Fruit fly (Drosophila melanogaster): ENCODE data around the gene Qsox3.

Gene Qsox3

dm6 chr3R:21937075-21937950 is 25.7 kb downstream of the Qsox3 start (continued):
- peak; percentile 49 for TF ChIP-seq CG2678 (tag; optimal IDR thresholded peaks at IDR 0.05)
- TF ChIP-seq Six4 (GFP tag; optimal IDR thresholded peaks at IDR 0.05), result peak; percentile 17
- TF ChIP-seq Hand (GFP tag; optimal IDR thresholded peaks at IDR 0.05), result no peak
- TF ChIP-seq slbo (GFP tag; IDR thresholded peaks at IDR 0.05), result peak; percentile 48
- no peak for TF ChIP-seq pros (GFP tag; optimal IDR thresholded peaks at IDR 0.05)
- no peak for TF ChIP-seq CG7271 (tag; optimal IDR thresholded peaks at IDR 0.05)
- TF ChIP-seq chif (GFP tag; optimal IDR thresholded peaks at IDR 0.05), result peak in 1 of 2 experiments; percentile 41
- TF ChIP-seq sim (GFP tag; IDR thresholded peaks at IDR 0.05), result 0 out of 2 replicates have a peak, but pooled peaks have one; percentile 11
- TF ChIP-seq Ssrp (tag; optimal IDR thresholded peaks at IDR 0.05), result peak; percentile 15
- peak; percentile 14; the same call in 1 of the 2 replicates for TF ChIP-seq CG9215 (GFP tag; IDR thresholded peaks at IDR 0.05)
- peak; percentile 20 for TF ChIP-seq CG9727 (GFP tag; optimal IDR thresholded peaks at IDR 0.05)
- no peak for TF ChIP-seq exex (tag; optimal IDR thresholded peaks at IDR 0.05)
- 0 out of 2 replicates have a peak, but pooled peaks have one; percentile 20 for TF ChIP-seq CG11247 (GFP tag; IDR thresholded peaks at IDR 0.05)
- no peak for TF ChIP-seq CG12744 (GFP tag; optimal IDR thresholded peaks at IDR 0.05)
- TF ChIP-seq CG12391 (tag; optimal IDR thresholded peaks at IDR 0.05), result no peak
- no peak for TF ChIP-seq pan (optimal IDR thresholded peaks at IDR 0.05)
- peak in 1 of 2 experiments; percentile 44 for TF ChIP-seq pan (GFP tag; optimal IDR thresholded peaks at IDR 0.05 in 1 of 2, IDR thresholded peaks at IDR 0.05 in 1 of 2)
- no peak for TF ChIP-seq bigmax (GFP tag; optimal IDR thresholded peaks at IDR 0.05)
- TF ChIP-seq dysf (GFP tag; IDR thresholded peaks at IDR 0.05), result peak; percentile 69
- peak; percentile 45 for TF ChIP-seq CG7839 (tag; optimal IDR thresholded peaks at IDR 0.05)
- peak; percentile 6 for TF ChIP-seq grau (tag; optimal IDR thresholded peaks at IDR 0.05)
- TF ChIP-seq Meics (GFP tag; optimal IDR thresholded peaks at IDR 0.05), result peak; percentile 16
- TF ChIP-seq Oli (tag; optimal IDR thresholded peaks at IDR 0.05), result peak; percentile 23
- TF ChIP-seq CG2889 (GFP tag; IDR thresholded peaks at IDR 0.05), result peak; percentile 16; the same call in 1 of the 3 replicates
- no peak for TF ChIP-seq CG12299 (tag; optimal IDR thresholded peaks at IDR 0.05)
- TF ChIP-seq CG6689 (GFP tag; IDR thresholded peaks at IDR 0.05), result peak; percentile 53; the same call in 1 of the 2 replicates
- peak; percentile 19 for TF ChIP-seq CG17359 (tag; optimal IDR thresholded peaks at IDR 0.05)
- TF ChIP-seq Blimp-1 (GFP tag; optimal IDR thresholded peaks at IDR 0.05), result peak; percentile 68
- no peak for TF ChIP-seq Dll (GFP tag; IDR thresholded peaks at IDR 0.05; ENCODE audit: partially characterized antibody)
- peak; percentile 11 for TF ChIP-seq tin (GFP tag; optimal IDR thresholded peaks at IDR 0.05)
- 0 out of 2 replicates have a peak, but pooled peaks have one; percentile 19 for TF ChIP-seq HLH3B (GFP tag; IDR thresholded peaks at IDR 0.05)
- peak; percentile 31 for TF ChIP-seq NfI (GFP tag; optimal IDR thresholded peaks at IDR 0.05)
- peak; percentile 41 for TF ChIP-seq dmrt99B (tag; optimal IDR thresholded peaks at IDR 0.05)
- peak; percentile 2 for TF ChIP-seq bab2 (GFP tag; optimal IDR thresholded peaks at IDR 0.05)
- peak; percentile 51 for TF ChIP-seq Sox102F (GFP tag; optimal IDR thresholded peaks at IDR 0.05)
- 0 out of 2 replicates have a peak, but pooled peaks have one; percentile 11 for TF ChIP-seq wor (GFP tag; IDR thresholded peaks at IDR 0.05)
- peak; percentile 56 for TF ChIP-seq CG2712 (tag; optimal IDR thresholded peaks at IDR 0.05)
- no peak for TF ChIP-seq dati (GFP tag; IDR thresholded peaks at IDR 0.05)

- TF ChIP-seq CG4282 (GFP tag; optimal IDR thresholded peaks at IDR 0.05), result no peak
- TF ChIP-seq tll (GFP tag; optimal IDR thresholded peaks at IDR 0.05), result no peak
- TF ChIP-seq chinmo (GFP tag; IDR thresholded peaks at IDR 0.05; ENCODE audit: partially characterized antibody), result no peak
- no peak for TF ChIP-seq CG5180 (GFP tag; optimal IDR thresholded peaks at IDR 0.05)
- TF ChIP-seq CG33557 (GFP tag; optimal IDR thresholded peaks at IDR 0.05), result no peak
- TF ChIP-seq stc (GFP tag; IDR thresholded peaks at IDR 0.05), result no peak
- no peak for TF ChIP-seq CG6813 (GFP tag; optimal IDR thresholded peaks at IDR 0.05)
- peak; percentile 8 for TF ChIP-seq CG11504 (tag; optimal IDR thresholded peaks at IDR 0.05)
- TF ChIP-seq CG2129 (GFP tag; IDR thresholded peaks at IDR 0.05; ENCODE audit: partially characterized antibody), result no peak
- TF ChIP-seq GATAe (GFP tag; conservative IDR thresholded peaks at IDR 0.05), result no peak
- no peak for TF ChIP-seq sd (tag; optimal IDR thresholded peaks at IDR 0.05)
- no peak for TF ChIP-seq CG7271 (tag; optimal IDR thresholded peaks at IDR 0.05)
- no peak for TF ChIP-seq pros (GFP tag; optimal IDR thresholded peaks at IDR 0.05)
Observed at dm6 chr3R:21937951-21938286, 26.3 kb downstream of the Qsox3 start.
